Fruit fly (Drosophila melanogaster) whole organism, embryonic: ENCODE results near the gene CG12420.

Experiments used
- Adf1 ChIP-seq: fragments of 200-800 bp; sonication (Bioruptor generic); IDR thresholded peaks from 2 replicates; pipeline ENCODE4 v1.3.6; 2022; ENCODE audit warnings: missing biosample characterization, missing genetic modification characterization
- Antp ChIP-seq: fragments of 200-800 bp; sonication (Bioruptor generic); optimal IDR thresholded peaks from 3 replicates; lab custom pipeline; 2016; ENCODE audit warnings: missing biosample characterization, missing genetic modification characterization
- Atf-2 ChIP-seq: fragments of 200-800 bp; sonication (Bioruptor generic); optimal IDR thresholded peaks from 2 replicates; lab custom pipeline; 2016; ENCODE audit warnings: missing biosample characterization, missing genetic modification characterization
- CG10431 ChIP-seq: fragments of 200-800 bp; sonication (Bioruptor generic); optimal IDR thresholded peaks from 3 replicates; lab custom pipeline; 2018; ENCODE audit warnings: missing biosample characterization, mild to moderate bottlenecking, missing genetic modification characterization
- CG12155 ChIP-seq: fragments of 200-800 bp; sonication (Bioruptor generic); optimal IDR thresholded peaks from 3 replicates; lab custom pipeline; 2016; ENCODE audit warnings: missing biosample characterization, missing genetic modification characterization
- CG12769 ChIP-seq: fragments of 200-800 bp; sonication (Bioruptor generic); optimal IDR thresholded peaks from 2 replicates; lab custom pipeline; 2019; ENCODE audit warnings: missing biosample characterization, mild to moderate bottlenecking, missing genetic modification characterization, moderate library complexity
- CG13296 ChIP-seq: fragments of 200-800 bp; sonication (Bioruptor generic); optimal IDR thresholded peaks from 3 replicates; lab custom pipeline; 2018; ENCODE audit warnings: missing biosample characterization, mild to moderate bottlenecking, missing genetic modification characterization
- CG14441 ChIP-seq: fragments of 200-800 bp; sonication (Bioruptor generic); IDR thresholded peaks from 2 replicates; pipeline ENCODE4 v1.3.6; 2022; ENCODE audit warnings: missing biosample characterization, missing genetic modification characterization
- CG1647 ChIP-seq: fragments of 200-800 bp; sonication (Bioruptor generic); optimal IDR thresholded peaks from 3 replicates; lab custom pipeline; 2016; ENCODE audit warnings: missing biosample characterization, missing genetic modification characterization
- CG16863 ChIP-seq: fragments of 200-800 bp; sonication (Bioruptor generic); optimal IDR thresholded peaks from 3 replicates; lab custom pipeline; 2016; ENCODE audit warnings: missing biosample characterization, missing genetic modification characterization
- CG17612 ChIP-seq: fragments of 200-800 bp; sonication (Bioruptor generic); IDR thresholded peaks from 2 replicates; pipeline ENCODE4 v1.3.6; 2022; ENCODE audit warnings: missing biosample characterization, missing genetic modification characterization
- CG1792 ChIP-seq: fragments of 200-800 bp; sonication (Bioruptor generic); optimal IDR thresholded peaks from 2 replicates; lab custom pipeline; 2016; ENCODE audit warnings: missing biosample characterization, missing genetic modification characterization
- CG2199 ChIP-seq: fragments of 200-800 bp; sonication (Bioruptor generic); IDR thresholded peaks from 3 replicates; pipeline ENCODE4 v1.3.6; 2022; ENCODE audit warnings: missing biosample characterization, missing genetic modification characterization
- CG30403 ChIP-seq: fragments of 200-800 bp; sonication (Bioruptor generic); optimal IDR thresholded peaks from 3 replicates; lab custom pipeline; 2016; ENCODE audit warnings: missing biosample characterization, missing genetic modification characterization
- CG30431 ChIP-seq: fragments of 200-800 bp; sonication (Bioruptor generic); optimal IDR thresholded peaks from 2 replicates; lab custom pipeline; 2017; ENCODE audit warnings: missing biosample characterization, missing genetic modification characterization
- CG34376 ChIP-seq: fragments of 200-800 bp; sonication (Bioruptor generic); optimal IDR thresholded peaks from 2 replicates; lab custom pipeline; 2018; ENCODE audit warnings: missing biosample characterization, mild to moderate bottlenecking, missing genetic modification characterization
- CG3847 ChIP-seq: fragments of 200-800 bp; sonication (Bioruptor generic); IDR thresholded peaks from 2 replicates; pipeline ENCODE4 v1.3.6; 2022; ENCODE audit warnings: missing biosample characterization, missing genetic modification characterization
- CG4820 ChIP-seq: fragments of 200-800 bp; sonication (Bioruptor generic); optimal IDR thresholded peaks from 3 replicates; lab custom pipeline; 2016; ENCODE audit warnings: missing biosample characterization, missing genetic modification characterization
- CG6272 ChIP-seq: fragments of 200-800 bp; sonication (Bioruptor generic); IDR thresholded peaks from 2 replicates; pipeline ENCODE4 v1.3.6; 2022; ENCODE audit warnings: missing biosample characterization, missing genetic modification characterization
- CG7357 ChIP-seq: fragments of 200-800 bp; sonication (Bioruptor generic); IDR thresholded peaks from 3 replicates; pipeline ENCODE4 v1.3.6; 2022; ENCODE audit warnings: missing biosample characterization, missing genetic modification characterization
- CG7372 ChIP-seq: fragments of 200-800 bp; sonication (Bioruptor generic); IDR thresholded peaks from 2 replicates; pipeline ENCODE4 v1.3.6; 2022; ENCODE audit warnings: missing biosample characterization, missing genetic modification characterization
- CG7786 ChIP-seq: fragments of 200-800 bp; sonication (Bioruptor generic); optimal IDR thresholded peaks from 2 replicates; lab custom pipeline; 2016; ENCODE audit warnings: missing biosample characterization, missing genetic modification characterization
- CG7987 ChIP-seq: fragments of 200-800 bp; sonication (Bioruptor generic); optimal IDR thresholded peaks from 2 replicates; lab custom pipeline; 2018; ENCODE audit warnings: missing biosample characterization, mild to moderate bottlenecking, missing genetic modification characterization, moderate library complexity
- CG9817 ChIP-seq: fragments of 200-800 bp; sonication (Bioruptor generic); optimal IDR thresholded peaks from 2 replicates; lab custom pipeline; 2018; ENCODE audit warnings: missing biosample characterization, mild to moderate bottlenecking, missing genetic modification characterization, moderate library complexity
- Dad ChIP-seq: fragments of 200-800 bp; sonication (Bioruptor generic); optimal IDR thresholded peaks from 3 replicates; lab custom pipeline; 2016; ENCODE audit warnings: missing biosample characterization, missing genetic modification characterization
- Dbx ChIP-seq: fragments of 200-800 bp; sonication (Bioruptor generic); IDR thresholded peaks from 3 replicates; pipeline ENCODE4 v1.3.6; 2022; ENCODE audit warnings: missing biosample characterization, missing genetic modification characterization
- Dp ChIP-seq: fragments of 200-800 bp; sonication (Bioruptor generic); optimal IDR thresholded peaks from 2 replicates; lab custom pipeline; 2018; ENCODE audit warnings: missing biosample characterization, mild to moderate bottlenecking, missing genetic modification characterization, moderate library complexity
- Elba2 ChIP-seq: fragments of 200-800 bp; sonication (Bioruptor generic); optimal IDR thresholded peaks from 3 replicates; lab custom pipeline; 2016; ENCODE audit warnings: missing biosample characterization, missing genetic modification characterization
- H15 ChIP-seq: fragments of 200-800 bp; sonication (Bioruptor generic); IDR thresholded peaks from 3 replicates; pipeline ENCODE4 v1.3.6; 2022; ENCODE audit warnings: missing biosample characterization, missing genetic modification characterization
- NC2β ChIP-seq: fragments of 200-800 bp; sonication (Bioruptor generic); optimal IDR thresholded peaks from 2 replicates; lab custom pipeline; 2016; ENCODE audit warnings: missing biosample characterization, missing genetic modification characterization
- PHDP ChIP-seq: fragments of 200-800 bp; sonication (Bioruptor generic); optimal IDR thresholded peaks from 3 replicates; lab custom pipeline; 2018; ENCODE audit warnings: missing biosample characterization, mild to moderate bottlenecking, missing genetic modification characterization, moderate library complexity
- Pdp1 ChIP-seq, 2 experiments: fragments of 200-800 bp; sonication (Bioruptor generic); optimal IDR thresholded peaks; 3 replicates each; lab custom pipeline; 2016; ENCODE audit warnings: missing biosample characterization in 2 of 2, missing genetic modification characterization in 2 of 2, mild to moderate bottlenecking in 1 of 2, moderate library complexity in 1 of 2
- Rfx ChIP-seq: fragments of 200-800 bp; sonication (Bioruptor generic); IDR thresholded peaks from 2 replicates; pipeline ENCODE4 v1.3.6; 2022; ENCODE audit warnings: missing biosample characterization, missing genetic modification characterization
- Sin3A ChIP-seq: fragments of >200 bp; optimal IDR thresholded peaks from 2 replicates; lab custom pipeline; 2018
- Trl ChIP-seq, 3 experiments: fragments of >200 bp in 2 of 3; fragments of 200-800 bp in 1 of 3; sonication (Bioruptor generic) in 1 of 3; optimal IDR thresholded peaks; 2 replicates in 1 of 3; 3 replicates in 2 of 3; lab custom pipeline; 2016 to 2017; ENCODE audit warnings: missing biosample characterization in 1 of 3, missing genetic modification characterization in 1 of 3
- al ChIP-seq: fragments of 200-800 bp; sonication (Bioruptor generic); IDR thresholded peaks from 2 replicates; pipeline ENCODE4 v1.3.6; 2022; ENCODE audit warnings: missing biosample characterization, missing genetic modification characterization
- amos ChIP-seq: fragments of 200-800 bp; sonication (Bioruptor generic); IDR thresholded peaks from 2 replicates; pipeline ENCODE4 v1.3.6; 2022; ENCODE audit warnings: missing biosample characterization, missing genetic modification characterization; ENCODE audit not compliant: partially characterized antibody
- btn ChIP-seq: fragments of 200-800 bp; sonication (Bioruptor generic); optimal IDR thresholded peaks from 2 replicates; lab custom pipeline; 2016; ENCODE audit warnings: missing biosample characterization, missing genetic modification characterization
- cad ChIP-seq: fragments of >200 bp; optimal IDR thresholded peaks from 2 replicates; lab custom pipeline; 2017; ENCODE audit warnings: missing biosample characterization, missing genetic modification characterization
- dimm ChIP-seq: fragments of 200-800 bp; sonication (Bioruptor generic); IDR thresholded peaks from 2 replicates; pipeline ENCODE4 v1.3.6; 2022; ENCODE audit warnings: missing biosample characterization, missing genetic modification characterization
- gt ChIP-seq: fragments of 200-800 bp; sonication (Bioruptor generic); IDR thresholded peaks from 2 replicates; pipeline ENCODE4 v1.3.6; 2022; ENCODE audit warnings: missing biosample characterization, missing genetic modification characterization
- hkb ChIP-seq, 2 experiments: fragments of 200-800 bp in 1 of 2; fragments of >200 bp in 1 of 2; sonication (Bioruptor generic) in 1 of 2; IDR thresholded peaks in 1 of 2; optimal IDR thresholded peaks in 1 of 2; 2 replicates each; pipeline versions ENCODE4 v1.3.6 to Lab custom; 2017 to 2022; ENCODE audit warnings: missing biosample characterization in 1 of 2, missing genetic modification characterization in 1 of 2
- hth ChIP-seq: fragments of >200 bp; optimal IDR thresholded peaks from 2 replicates; lab custom pipeline; 2017; ENCODE audit warnings: inconsistent platforms
- jigr1 ChIP-seq: fragments of 200-800 bp; sonication (Bioruptor generic); IDR thresholded peaks from 3 replicates; pipeline ENCODE4 v1.3.6; 2022; ENCODE audit warnings: missing biosample characterization, missing genetic modification characterization
- p53 ChIP-seq: fragments of 200-800 bp; sonication (Bioruptor generic); optimal IDR thresholded peaks from 2 replicates; lab custom pipeline; 2016; ENCODE audit warnings: missing biosample characterization, missing genetic modification characterization
- pb ChIP-seq: fragments of 200-800 bp; sonication (Bioruptor generic); optimal IDR thresholded peaks from 3 replicates; lab custom pipeline; 2016; ENCODE audit warnings: missing biosample characterization, missing genetic modification characterization
- pfk ChIP-seq: fragments of 200-800 bp; sonication (Bioruptor generic); optimal IDR thresholded peaks from 2 replicates; lab custom pipeline; 2018; ENCODE audit warnings: missing biosample characterization, mild to moderate bottlenecking, missing genetic modification characterization, moderate library complexity
- sug ChIP-seq: fragments of 200-800 bp; optimal IDR thresholded peaks from 2 replicates; lab custom pipeline; 2019; ENCODE audit warnings: missing biosample characterization, mild to moderate bottlenecking, missing genetic modification characterization, moderate library complexity
- tin ChIP-seq: fragments of 200-800 bp; sonication (Bioruptor generic); optimal IDR thresholded peaks from 3 replicates; lab custom pipeline; 2016; ENCODE audit warnings: missing biosample characterization, missing genetic modification characterization
- zfh1 ChIP-seq: fragments of 200-800 bp; sonication (Bioruptor generic); IDR thresholded peaks from 3 replicates; pipeline ENCODE4 v1.3.6; 2022; ENCODE audit warnings: missing biosample characterization, missing genetic modification characterization
- zfh2 ChIP-seq: fragments of 200-800 bp; sonication (Bioruptor generic); optimal IDR thresholded peaks from 2 replicates; lab custom pipeline; 2016; ENCODE audit warnings: missing biosample characterization, missing genetic modification characterization

Gene CG12420

dm6 chr3R:10268865-10269442, 46.5 kb downstream of the CG12420 start (continued):
- TF ChIP-seq H15 (peak; percentile 73), CG3847 (GFP tag; lab: Robert Waterston, UW) (peak; percentile 50), CG30431 (no peak), CG7786 (GFP tag; lab: Kevin White, UChicago) (peak; percentile 64), CG2199 (GFP tag; lab: Robert Waterston, UW) (no peak), CG7357 (GFP tag; lab: Robert Waterston, UW) (peak; percentile 60), zfh1 (GFP tag; lab: Robert Waterston, UW) (peak; percentile 79), CG9817 (tag; lab: Kevin White, UChicago) (peak; percentile 58), CG17612 (GFP tag; lab: Robert Waterston, UW) (0 out of 2 replicates have a peak, but pooled peaks have one; percentile 9), CG1792 (GFP tag; lab: Kevin White, UChicago) (peak; percentile 51), pfk (GFP tag; lab: Kevin White, UChicago) (no peak), NC2β (GFP tag; lab: Kevin White, UChicago) (peak; percentile 55), jigr1 (peak; percentile 46; the same call in 1 of the 3 replicates), al (GFP tag; lab: Robert Waterston, UW) (peak; percentile 60), p53 (GFP tag; lab: Kevin White, UChicago) (no peak), btn (GFP tag; lab: Kevin White, UChicago) (peak; percentile 40), zfh2 (GFP tag; lab: Kevin White, UChicago) (peak; percentile 41), Rfx (GFP tag; lab: Robert Waterston, UW) (peak; percentile 82), Elba2 (GFP tag; lab: Kevin White, UChicago) (no peak), Trl (optimal IDR thresholded peaks at IDR 0.05; lab: Kevin White, UChicago) (no peak), Trl (GFP tag; optimal IDR thresholded peaks at IDR 0.05; lab: Kevin White, UChicago) (peak; percentile 4), hth (lab: Kevin White, UChicago) (no peak), CG14441 (GFP tag; lab: Robert Waterston, UW) (peak; percentile 82), PHDP (tag; lab: Kevin White, UChicago) (peak; percentile 73), CG1647 (GFP tag; lab: Kevin White, UChicago) (peak; percentile 55), Adf1 (peak; percentile 22), CG6272 (GFP tag; lab: Robert Waterston, UW) (peak; percentile 48; the same call in 1 of the 2 replicates), Antp (GFP tag; lab: Kevin White, UChicago) (peak; percentile 43), CG10431 (GFP tag; lab: Kevin White, UChicago) (no peak), Dp (no peak), CG16863 (peak; percentile 11), Dad (GFP tag; lab: Kevin White, UChicago) (peak; percentile 48), CG34376 (no peak), CG12155 (peak; percentile 44), pb (GFP tag; lab: Kevin White, UChicago) (peak; percentile 43), Atf-2 (GFP tag; lab: Kevin White, UChicago) (no peak), sug (tag; lab: Kevin White, UChicago) (no peak), cad (GFP tag; lab: Kevin White, UChicago) (no peak), Dbx (GFP tag; lab: Robert Waterston, UW) (peak; percentile 66; the same call in 2 of the 3 replicates), CG7372 (GFP tag; lab: Robert Waterston, UW) (peak; percentile 49; the same call in 1 of the 2 replicates), gt (0 out of 2 replicates have a peak, but pooled peaks have one; percentile 25), CG13296 (GFP tag; lab: Kevin White, UChicago) (peak; percentile 39), dimm (GFP tag; lab: Robert Waterston, UW) (peak; percentile 49), CG4820 (GFP tag; lab: Kevin White, UChicago) (peak; percentile 60), Pdp1 (GFP tag; optimal IDR thresholded peaks at IDR 0.05; lab: Kevin White, UChicago) (peak; percentile 6 to 52), amos (GFP tag; lab: Robert Waterston, UW) (no peak), tin (peak; percentile 64), CG7987 (no peak), CG12769 (tag; lab: Kevin White, UChicago) (peak; percentile 63), CG30403 (GFP tag; lab: Kevin White, UChicago) (peak; percentile 25), Sin3A (no peak), hkb (optimal IDR thresholded peaks at IDR 0.05; lab: Kevin White, UChicago) (no peak), hkb (GFP tag; IDR thresholded peaks at IDR 0.05; lab: Robert Waterston, UW) (peak; percentile 83)
